Worm (Caenorhabditis elegans) whole organism, late embryonic: Measurements from ENCODE around the gene ZK856.7.

Source experiments
- K02D7.2 ChIP-seq: sonication (generic microtip); optimal IDR thresholded peaks from 2 replicates; lab custom pipeline; 2017; ENCODE audit warnings: mild to moderate bottlenecking, missing genetic modification characterization, missing compliant biosample characterization
- K09A11.1 ChIP-seq: sonication (generic microtip); optimal IDR thresholded peaks from 2 replicates; lab custom pipeline; 2017; ENCODE audit warnings: antibody characterized with exemption, mild to moderate bottlenecking, missing genetic modification characterization, missing compliant biosample characterization; ENCODE audit not compliant: insufficient read depth
- T23F11.4 ChIP-seq: fragments of 200-800 bp; sonication (Bioruptor generic); optimal IDR thresholded peaks from 2 replicates; lab custom pipeline; 2018; ENCODE audit warnings: mild to moderate bottlenecking, missing genetic modification characterization, missing compliant biosample characterization
- ama-1 ChIP-seq: fragments of 150-350 bp; optimal IDR thresholded peaks from 2 replicates; lab custom pipeline; 2014
- ceh-14 ChIP-seq: sonication (generic microtip); optimal IDR thresholded peaks from 2 replicates; lab custom pipeline; 2016; ENCODE audit warnings: missing genotype, missing genetic modification characterization, missing compliant biosample characterization
- ceh-18 ChIP-seq: sonication (generic microtip); optimal IDR thresholded peaks from 2 replicates; lab custom pipeline; 2016; ENCODE audit warnings: missing genetic modification characterization, missing compliant biosample characterization
- ceh-19 ChIP-seq: fragments of 200-800 bp; sonication (Bioruptor generic); optimal IDR thresholded peaks from 2 replicates; lab custom pipeline; 2018; ENCODE audit warnings: mild to moderate bottlenecking, missing genetic modification characterization, missing compliant biosample characterization
- ceh-24 ChIP-seq: sonication (generic microtip); optimal IDR thresholded peaks from 2 replicates; lab custom pipeline; 2016; ENCODE audit warnings: mild to moderate bottlenecking, missing genetic modification characterization, missing compliant biosample characterization
- ceh-30 ChIP-seq: fragments of 150-350 bp; optimal IDR thresholded peaks from 2 replicates; lab custom pipeline; 2014; ENCODE audit warnings: missing biosample characterization, missing genetic modification characterization
- ceh-31 ChIP-seq: sonication (generic microtip); optimal IDR thresholded peaks from 2 replicates; lab custom pipeline; 2016; ENCODE audit warnings: missing genetic modification characterization, missing compliant biosample characterization
- ceh-45 ChIP-seq: fragments of 200-800 bp; sonication (Bioruptor generic); IDR thresholded peaks from 2 replicates; pipeline ENCODE4 v1.3.6; 2022; ENCODE audit warnings: missing genetic modification reagents, missing genetic modification characterization, missing compliant biosample characterization
- ceh-48 ChIP-seq: sonication (generic microtip); optimal IDR thresholded peaks from 2 replicates; lab custom pipeline; 2016; ENCODE audit warnings: missing genetic modification characterization, inconsistent platforms, missing compliant biosample characterization
- ceh-6 ChIP-seq: fragments of 200-800 bp; sonication (Bioruptor generic); optimal IDR thresholded peaks from 2 replicates; lab custom pipeline; 2018; ENCODE audit warnings: mild to moderate bottlenecking, missing genetic modification characterization, missing compliant biosample characterization
- che-1 ChIP-seq: sonication (generic microtip); optimal IDR thresholded peaks from 2 replicates; lab custom pipeline; 2016; ENCODE audit warnings: mild to moderate bottlenecking, missing genetic modification characterization, missing compliant biosample characterization
- eyg-1 ChIP-seq: sonication (generic microtip); optimal IDR thresholded peaks from 2 replicates; lab custom pipeline; 2016; ENCODE audit warnings: missing genotype, missing genetic modification characterization, missing compliant biosample characterization
- fax-1 ChIP-seq: sonication (generic microtip); optimal IDR thresholded peaks from 2 replicates; lab custom pipeline; 2016; ENCODE audit warnings: missing genotype, missing genetic modification characterization, missing compliant biosample characterization
- fkh-10 ChIP-seq: fragments of 150-350 bp; optimal IDR thresholded peaks from 2 replicates; lab custom pipeline; 2014; ENCODE audit warnings: missing biosample characterization, missing genetic modification reagents, missing genetic modification characterization
- fkh-6 ChIP-seq: sonication (generic microtip); optimal IDR thresholded peaks from 2 replicates; lab custom pipeline; 2016; ENCODE audit warnings: missing genetic modification characterization, missing compliant biosample characterization
- hlh-13 ChIP-seq: fragments of 200-800 bp; sonication (Bioruptor generic); optimal IDR thresholded peaks from 2 replicates; lab custom pipeline; 2018; ENCODE audit warnings: mild to moderate bottlenecking, missing genetic modification characterization, missing compliant biosample characterization
- hlh-15 ChIP-seq: sonication (generic microtip); optimal IDR thresholded peaks from 2 replicates; lab custom pipeline; 2016; ENCODE audit warnings: missing genetic modification characterization, missing compliant biosample characterization
- hlh-6 ChIP-seq: sonication (generic microtip); optimal IDR thresholded peaks from 2 replicates; lab custom pipeline; 2016; ENCODE audit warnings: missing genotype, missing genetic modification characterization, missing compliant biosample characterization
- hlh-8 ChIP-seq: sonication (generic microtip); optimal IDR thresholded peaks from 2 replicates; lab custom pipeline; 2016; ENCODE audit warnings: missing genotype, missing genetic modification characterization, missing compliant biosample characterization
- lim-6 ChIP-seq: sonication (generic microtip); optimal IDR thresholded peaks from 2 replicates; lab custom pipeline; 2016; ENCODE audit warnings: missing genetic modification characterization, missing compliant biosample characterization
- mec-3 ChIP-seq: sonication (generic microtip); optimal IDR thresholded peaks from 2 replicates; lab custom pipeline; 2016; ENCODE audit warnings: borderline replicate concordance, missing genetic modification characterization, missing compliant biosample characterization
- nhr-232 ChIP-seq: sonication (generic microtip); optimal IDR thresholded peaks from 2 replicates; lab custom pipeline; 2016; ENCODE audit warnings: missing genetic modification characterization, missing compliant biosample characterization
- odd-2 ChIP-seq: sonication (generic microtip); optimal IDR thresholded peaks from 2 replicates; lab custom pipeline; 2017; ENCODE audit warnings: antibody characterized with exemption, mild to moderate bottlenecking, missing genetic modification characterization, missing compliant biosample characterization
- pat-9 ChIP-seq: fragments of 200-800 bp; sonication (Bioruptor generic); optimal IDR thresholded peaks from 2 replicates; lab custom pipeline; 2018; ENCODE audit warnings: mild to moderate bottlenecking, missing genetic modification characterization, moderate library complexity, missing compliant biosample characterization
- pax-1 ChIP-seq: fragments of 150-350 bp; optimal IDR thresholded peaks from 2 replicates; lab custom pipeline; 2014; ENCODE audit warnings: missing biosample characterization, missing genetic modification characterization
- pros-1 ChIP-seq: fragments of 150-350 bp; optimal IDR thresholded peaks from 2 replicates; lab custom pipeline; 2014; ENCODE audit warnings: missing biosample characterization, missing genetic modification reagents, missing genetic modification characterization
- rnt-1 ChIP-seq: sonication (generic microtip); optimal IDR thresholded peaks from 2 replicates; lab custom pipeline; 2016; ENCODE audit warnings: missing genetic modification characterization, missing compliant biosample characterization
- sdc-2 ChIP-seq: sonication (generic microtip); optimal IDR thresholded peaks from 2 replicates; lab custom pipeline; 2016; ENCODE audit warnings: missing genotype, missing genetic modification characterization, missing compliant biosample characterization
- syd-9 ChIP-seq: sonication (generic microtip); optimal IDR thresholded peaks from 2 replicates; lab custom pipeline; 2016; ENCODE audit warnings: mild to moderate bottlenecking, missing genetic modification characterization, moderate library complexity, missing compliant biosample characterization
- unc-3 ChIP-seq, 2 experiments: fragments of 200-800 bp in 1 of 2; sonication (Bioruptor generic) in 1 of 2; sonication (generic microtip) in 1 of 2; conservative IDR thresholded peaks in 1 of 2; optimal IDR thresholded peaks in 1 of 2; 2 replicates each; pipeline versions ENCODE4 v1.3.6 to Lab custom; 2016 to 2022; ENCODE audit warnings: missing compliant biosample characterization in 2 of 2, missing genetic modification characterization in 2 of 2, missing genetic modification reagents in 1 of 2
- unc-42 ChIP-seq: sonication (generic microtip); optimal IDR thresholded peaks from 2 replicates; lab custom pipeline; 2016; ENCODE audit warnings: missing genotype, missing genetic modification characterization, missing compliant biosample characterization
- unc-55 ChIP-seq: sonication (generic microtip); optimal IDR thresholded peaks from 2 replicates; lab custom pipeline; 2017; ENCODE audit warnings: missing biosample characterization, missing genetic modification reagents, missing genetic modification characterization
- zip-5 ChIP-seq: sonication (generic microtip); optimal IDR thresholded peaks from 2 replicates; lab custom pipeline; 2016; ENCODE audit warnings: missing genetic modification characterization, missing compliant biosample characterization

Gene ZK856.7

ce11 chrV:10225610-10226009 lies 23.7 kb downstream of the ZK856.7 start, which contains the start of gene daf-36:
Gene daf-36 (minus strand): TSS chrV:10225710.
- TF ChIP-seq sdc-2 (tag; lab: Kevin White, UChicago) (no peak), ceh-24 (tag; lab: Kevin White, UChicago) (no peak), unc-3 (GFP tag; conservative IDR thresholded peaks at IDR 0.05; lab: Robert Waterston, UW) (no peak), unc-3 (tag; optimal IDR thresholded peaks at IDR 0.05; lab: Kevin White, UChicago) (no peak), nhr-232 (tag; lab: Kevin White, UChicago) (no peak), lim-6 (no peak), che-1 (tag; lab: Kevin White, UChicago) (no peak), mec-3 (tag; lab: Kevin White, UChicago) (no peak)
- TF ChIP-seq, all 69 proteins: peak for 0

DNA sequence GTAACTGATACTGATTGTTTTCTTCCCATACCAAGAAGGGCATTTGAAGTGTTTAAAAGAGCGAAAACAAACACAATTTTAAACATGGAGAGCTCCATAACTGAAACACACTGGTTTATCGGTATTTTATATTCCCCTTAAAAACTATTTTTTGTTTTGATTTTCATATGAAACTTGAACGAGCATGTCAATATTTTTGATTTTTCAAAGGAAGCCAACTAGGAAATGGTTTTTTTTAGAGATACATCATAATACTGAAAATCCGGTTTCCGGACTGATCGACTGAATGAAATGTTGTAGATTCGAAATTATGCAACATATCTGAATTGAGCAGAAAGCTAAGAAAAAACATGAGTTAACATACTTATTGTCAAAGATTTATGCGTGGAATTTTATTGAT lies 25.4 kb downstream of the ZK856.7 start, which contains the start of gene ttr-19:
TSS of gene ttr-19 (minus strand) at position 101 of the 400 bp plus-strand sequence.
- TF ChIP-seq syd-9 (tag; lab: Kevin White, UChicago) (no peak), ceh-45 (GFP tag; lab: Robert Waterston, UW) (no peak), hlh-6 (tag; lab: Kevin White, UChicago) (no peak), rnt-1 (tag; lab: Kevin White, UChicago) (no peak), hlh-15 (tag; lab: Kevin White, UChicago) (no peak), mec-3 (tag; lab: Kevin White, UChicago) (no peak), odd-2 (tag; lab: Kevin White, UChicago) (no peak), ceh-19 (GFP tag; lab: Kevin White, UChicago) (no peak), K09A11.1 (tag; lab: Kevin White, UChicago) (no peak), hlh-13 (no peak), ceh-6 (GFP tag; lab: Kevin White, UChicago) (no peak), pat-9 (tag; lab: Kevin White, UChicago) (no peak), ceh-31 (tag; lab: Kevin White, UChicago) (no peak), nhr-232 (tag; lab: Kevin White, UChicago) (no peak), fkh-10 (GFP tag; lab: Kevin White, UChicago) (no peak), unc-55 (GFP tag; lab: Kevin White, UChicago) (no peak), T23F11.4 (GFP tag; lab: Kevin White, UChicago) (no peak)
- TF ChIP-seq, all 69 proteins: peak for 0

ce11 chrV:10228360-10228759 lies 26.5 kb downstream of the ZK856.7 start, which contains the start of gene fipr-4:
Gene fipr-4 (minus strand): TSS chrV:10228460.
- TF ChIP-seq K02D7.2 (tag; lab: Kevin White, UChicago): no peak
- TF ChIP-seq fkh-10 (GFP tag; lab: Kevin White, UChicago): no peak
- TF ChIP-seq fkh-6 (tag; lab: Kevin White, UChicago): no peak
- no peak for TF ChIP-seq ama-1 (lab: Kevin White, UChicago)
- no peak for TF ChIP-seq ceh-30 (tag; lab: Kevin White, UChicago)
- TF ChIP-seq fax-1 (tag; lab: Kevin White, UChicago): no peak
- TF ChIP-seq odd-2 (tag; lab: Kevin White, UChicago): no peak
- no peak for TF ChIP-seq ceh-18 (tag; lab: Kevin White, UChicago)
- no peak for TF ChIP-seq unc-42 (tag; lab: Kevin White, UChicago)
- TF ChIP-seq ceh-48: no peak
- no peak for TF ChIP-seq pax-1 (tag; lab: Kevin White, UChicago)
- no peak for TF ChIP-seq zip-5 (tag; lab: Kevin White, UChicago)
- TF ChIP-seq pros-1 (tag; lab: Kevin White, UChicago): no peak
- no peak for TF ChIP-seq ceh-14 (tag; lab: Kevin White, UChicago)
- no peak for TF ChIP-seq T23F11.4 (GFP tag; lab: Kevin White, UChicago)
- TF ChIP-seq eyg-1 (tag; lab: Kevin White, UChicago): no peak
- no peak for TF ChIP-seq hlh-8 (tag; lab: Kevin White, UChicago)
- no peak for TF ChIP-seq K09A11.1 (tag; lab: Kevin White, UChicago)
